Fruit fly (Drosophila melanogaster) whole organism, embryonic: ENCODE measurements around the gene beta4GalNAcTB.
A peak's percentile ranks its signal among the peaks of the same experiment; 100 is the strongest.

Experiments used
- CG10366 ChIP-seq: fragments of 200-800 bp; sonication (Bioruptor generic); IDR thresholded peaks from 2 replicates; pipeline ENCODE4 v1.3.6; 2022; ENCODE audit warnings: missing biosample characterization, missing genetic modification characterization
- CG11504 ChIP-seq: fragments of 200-800 bp; sonication (Bioruptor generic); optimal IDR thresholded peaks from 3 replicates; lab custom pipeline; 2019; ENCODE audit warnings: missing biosample characterization, mild to moderate bottlenecking, missing genetic modification characterization, moderate library complexity
- CG17612 ChIP-seq: fragments of 200-800 bp; sonication (Bioruptor generic); IDR thresholded peaks from 2 replicates; pipeline ENCODE4 v1.3.6; 2022; ENCODE audit warnings: missing biosample characterization, missing genetic modification characterization
- CG17802 ChIP-seq: fragments of 200-800 bp; sonication (Bioruptor generic); optimal IDR thresholded peaks from 2 replicates; lab custom pipeline; 2018; ENCODE audit warnings: missing biosample characterization, mild to moderate bottlenecking, missing genetic modification characterization, moderate library complexity
- CG2120 ChIP-seq: fragments of 200-800 bp; sonication (Bioruptor generic); optimal IDR thresholded peaks from 3 replicates; lab custom pipeline; 2016; ENCODE audit warnings: missing biosample characterization, missing genetic modification characterization
- CG3847 ChIP-seq: fragments of 200-800 bp; sonication (Bioruptor generic); IDR thresholded peaks from 2 replicates; pipeline ENCODE4 v1.3.6; 2022; ENCODE audit warnings: missing biosample characterization, missing genetic modification characterization
- CG4282 ChIP-seq: fragments of 200-800 bp; sonication (Bioruptor generic); optimal IDR thresholded peaks from 2 replicates; lab custom pipeline; 2016; ENCODE audit warnings: missing biosample characterization, missing genetic modification characterization
- Dad ChIP-seq: fragments of 200-800 bp; sonication (Bioruptor generic); optimal IDR thresholded peaks from 3 replicates; lab custom pipeline; 2016; ENCODE audit warnings: missing biosample characterization, missing genetic modification characterization
- Sox102F ChIP-seq: fragments of 200-800 bp; sonication (Bioruptor generic); optimal IDR thresholded peaks from 2 replicates; lab custom pipeline; 2018; ENCODE audit warnings: missing biosample characterization, mild to moderate bottlenecking, missing genetic modification characterization, moderate library complexity
- az2 ChIP-seq: fragments of 200-800 bp; sonication (Bioruptor generic); optimal IDR thresholded peaks from 3 replicates; lab custom pipeline; 2016; ENCODE audit warnings: missing biosample characterization, missing genetic modification characterization
- grau ChIP-seq: fragments of 200-800 bp; optimal IDR thresholded peaks from 3 replicates; lab custom pipeline; 2019; ENCODE audit warnings: missing biosample characterization, mild to moderate bottlenecking, missing genetic modification characterization, moderate library complexity
- ham ChIP-seq: fragments of 200-800 bp; sonication (Bioruptor generic); IDR thresholded peaks from 2 replicates; pipeline ENCODE4 v1.3.6; 2022; ENCODE audit warnings: missing biosample characterization, missing genetic modification characterization
- row ChIP-seq: fragments of 200-800 bp; sonication (Bioruptor generic); IDR thresholded peaks from 3 replicates; pipeline ENCODE4 v1.3.6; 2022; ENCODE audit warnings: missing biosample characterization, missing genetic modification characterization

beta4GalNAcTB gene

dm6 chr3R:28985887-28986286 lies 47.9 kb downstream of the beta4GalNAcTB start (continued):
- TF ChIP-seq Dad (GFP tag; lab: Kevin White, UChicago) (no peak), CG3847 (GFP tag; lab: Robert Waterston, UW) (0 out of 2 replicates have a peak, but pooled peaks have one; percentile 8), row (GFP tag; lab: Robert Waterston, UW) (peak; percentile 53; the same call in 2 of the 3 replicates), Sox102F (peak; percentile 23), CG11504 (tag; lab: Kevin White, UChicago) (peak; percentile 15), grau (tag; lab: Kevin White, UChicago) (peak; percentile 10), CG4282 (GFP tag; lab: Kevin White, UChicago) (no peak), CG10366 (peak; percentile 26; the same call in 1 of the 2 replicates), az2 (GFP tag; lab: Kevin White, UChicago) (no peak), CG17802 (tag; lab: Kevin White, UChicago) (no peak), CG17612 (GFP tag; lab: Robert Waterston, UW) (no peak), CG2120 (GFP tag; lab: Kevin White, UChicago) (peak; percentile 30), ham (no peak)
